Worm (Caenorhabditis elegans): ENCODE data around the gene Y54G2A.18.

DNA sequence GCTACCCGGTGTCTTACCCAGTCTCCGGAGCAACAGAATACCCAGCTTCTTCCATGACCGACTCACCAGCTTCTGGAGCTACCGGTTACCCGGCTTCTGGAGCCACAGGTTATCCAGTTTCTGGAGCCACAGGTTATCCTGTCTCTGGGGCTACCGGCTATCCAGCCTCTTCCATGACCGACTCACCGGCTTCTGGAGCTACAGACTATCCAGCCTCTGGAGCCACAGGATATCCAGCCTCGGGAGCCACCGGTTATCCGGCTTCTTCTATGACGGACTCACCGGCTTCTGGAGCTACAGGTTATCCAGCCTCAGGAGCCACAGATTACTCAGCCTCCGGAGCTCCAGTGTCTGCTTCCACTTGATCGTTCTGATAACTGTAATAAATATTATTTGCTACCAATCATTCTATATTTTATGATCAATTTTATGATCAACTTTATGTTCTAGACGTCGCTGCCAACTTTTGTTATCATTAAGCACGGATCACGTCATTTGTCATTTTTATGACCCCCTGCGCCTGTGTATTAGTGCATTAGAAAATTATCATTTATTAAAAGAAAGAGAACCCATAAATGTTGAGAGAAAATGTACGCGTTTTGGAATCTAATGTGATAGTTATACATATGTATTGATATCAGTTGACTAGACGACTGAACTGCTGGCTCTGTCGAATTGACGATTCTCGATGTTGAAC, 37.1 kb downstream of the Y54G2A.18 start:
- TF ChIP-seq ceh-82 (tag; optimal IDR thresholded peaks at IDR 0.05) (no peak), unc-39 (tag; optimal IDR thresholded peaks at IDR 0.05) (no peak), ZK546.5 (tag; optimal IDR thresholded peaks at IDR 0.05) (no peak), ama-1 (optimal IDR thresholded peaks at IDR 0.05) (no peak)

Measured in whole organism, L2 larva.